Worm (Caenorhabditis elegans) whole organism, L3 larva: Measurements from ENCODE around the gene rnf-121.

ENCODE experiments used
- R02D3.7 ChIP-seq: fragments of 150-350 bp; optimal IDR thresholded peaks from 2 replicates; lab custom pipeline; 2014; ENCODE audit warnings: missing biosample characterization, missing genetic modification characterization
- ZK546.5 ChIP-seq: sonication (generic microtip); optimal IDR thresholded peaks from 2 replicates; lab custom pipeline; 2017; ENCODE audit warnings: missing biosample characterization, missing genetic modification characterization
- aly-2 ChIP-seq: fragments of 150-350 bp; optimal IDR thresholded peaks from 2 replicates; lab custom pipeline; 2014; ENCODE audit warnings: missing biosample characterization, missing genetic modification characterization
- ama-1 ChIP-seq: fragments of 150-350 bp; optimal IDR thresholded peaks from 2 replicates; lab custom pipeline; 2018
- ceh-28 ChIP-seq: fragments of 150-350 bp; optimal IDR thresholded peaks from 2 replicates; lab custom pipeline; 2014; ENCODE audit warnings: missing biosample characterization, missing genetic modification reagents, missing genetic modification characterization
- ceh-82 ChIP-seq: fragments of 150-350 bp; optimal IDR thresholded peaks from 2 replicates; lab custom pipeline; 2014; ENCODE audit warnings: missing biosample characterization, missing genetic modification characterization
- daf-12 ChIP-seq: fragments of 150-350 bp; optimal IDR thresholded peaks from 2 replicates; lab custom pipeline; 2014; ENCODE audit warnings: missing biosample characterization, missing genetic modification reagents, missing genetic modification characterization
- egl-5 ChIP-seq: fragments of 150-350 bp; optimal IDR thresholded peaks from 2 replicates; lab custom pipeline; 2017; ENCODE audit warnings: missing biosample characterization, missing genetic modification reagents, missing genetic modification characterization, inconsistent platforms
- elt-1 ChIP-seq: fragments of 150-350 bp; optimal IDR thresholded peaks from 2 replicates; lab custom pipeline; 2014; ENCODE audit warnings: missing biosample characterization, missing genetic modification characterization
- elt-2 ChIP-seq: sonication (generic microtip); optimal IDR thresholded peaks from 2 replicates; lab custom pipeline; 2016; ENCODE audit warnings: missing genetic modification reagents, mild to moderate bottlenecking, missing genetic modification characterization, missing compliant biosample characterization
- elt-3 ChIP-seq, 3 experiments: fragments of 150-350 bp in 1 of 3; sonication (generic microtip) in 2 of 3; optimal IDR thresholded peaks; 2 replicates in 2 of 3; 4 replicates in 1 of 3; lab custom pipeline; 2014 to 2017; ENCODE audit warnings: missing biosample characterization in 3 of 3, missing genetic modification characterization in 3 of 3
- fkh-10 ChIP-seq: sonication (generic microtip); optimal IDR thresholded peaks from 2 replicates; lab custom pipeline; 2017; ENCODE audit warnings: missing biosample characterization, missing genetic modification reagents, missing genetic modification characterization
- fkh-2 ChIP-seq: fragments of 150-350 bp; optimal IDR thresholded peaks from 2 replicates; lab custom pipeline; 2014; ENCODE audit warnings: missing biosample characterization, missing genetic modification reagents, missing genetic modification characterization
- fos-1 ChIP-seq: fragments of 150-350 bp; optimal IDR thresholded peaks from 2 replicates; lab custom pipeline; 2014; ENCODE audit warnings: missing biosample characterization, missing genetic modification characterization
- hmg-11 ChIP-seq: sonication (generic microtip); optimal IDR thresholded peaks from 2 replicates; lab custom pipeline; 2016; ENCODE audit warnings: missing genetic modification characterization, missing compliant biosample characterization
- jun-1 ChIP-seq: fragments of 150-350 bp; optimal IDR thresholded peaks from 2 replicates; lab custom pipeline; 2014; ENCODE audit warnings: missing biosample characterization, missing genetic modification reagents, missing genetic modification characterization
- lin-15B ChIP-seq: fragments of 150-350 bp; optimal IDR thresholded peaks from 2 replicates; lab custom pipeline; 2014; ENCODE audit warnings: missing biosample characterization, missing genetic modification characterization
- lsy-12 ChIP-seq: sonication (generic microtip); optimal IDR thresholded peaks from 2 replicates; lab custom pipeline; 2016; ENCODE audit warnings: mild to moderate bottlenecking, missing genetic modification characterization, missing compliant biosample characterization
- mdl-1 ChIP-seq: fragments of 150-350 bp; optimal IDR thresholded peaks from 2 replicates; lab custom pipeline; 2014; ENCODE audit warnings: missing biosample characterization, missing genetic modification characterization
- mml-1 ChIP-seq: fragments of 150-350 bp; sonication (generic microtip); optimal IDR thresholded peaks from 3 replicates; lab custom pipeline; 2014; ENCODE audit warnings: missing biosample characterization, missing genetic modification characterization
- nfya-1 ChIP-seq: sonication (generic microtip); optimal IDR thresholded peaks from 2 replicates; lab custom pipeline; 2017; ENCODE audit warnings: missing genetic modification characterization, mild to moderate bottlenecking, missing compliant biosample characterization, antibody characterized with exemption, moderate library complexity; ENCODE audit not compliant: insufficient read depth
- nhr-23 ChIP-seq: fragments of 150-350 bp; optimal IDR thresholded peaks from 2 replicates; lab custom pipeline; 2014; ENCODE audit warnings: missing biosample characterization, missing genetic modification reagents, missing genetic modification characterization
- nhr-237 ChIP-seq: fragments of 150-350 bp; optimal IDR thresholded peaks from 2 replicates; lab custom pipeline; 2014; ENCODE audit warnings: missing biosample characterization, missing genetic modification characterization
- nhr-76 ChIP-seq: fragments of 150-350 bp; sonication (generic microtip); optimal IDR thresholded peaks from 5 replicates; lab custom pipeline; 2014; ENCODE audit warnings: missing biosample characterization, missing genetic modification characterization
- pha-4 ChIP-seq: fragments of 150-350 bp; optimal IDR thresholded peaks from 2 replicates; lab custom pipeline; 2014; ENCODE audit warnings: missing biosample characterization, missing genetic modification reagents, missing genetic modification characterization
- pqm-1 ChIP-seq: fragments of 150-350 bp; optimal IDR thresholded peaks from 2 replicates; lab custom pipeline; 2017; ENCODE audit warnings: missing biosample characterization, missing genetic modification characterization, inconsistent platforms
- skn-1 ChIP-seq: fragments of 150-350 bp; optimal IDR thresholded peaks from 2 replicates; lab custom pipeline; 2014; ENCODE audit warnings: missing biosample characterization, missing genetic modification characterization
- unc-62 ChIP-seq: fragments of 150-350 bp; sonication (generic microtip); optimal IDR thresholded peaks from 4 replicates; lab custom pipeline; 2014; ENCODE audit warnings: missing biosample characterization, missing genetic modification reagents, missing genetic modification characterization
- ztf-11 ChIP-seq: fragments of 150-350 bp; optimal IDR thresholded peaks from 2 replicates; lab custom pipeline; 2014; ENCODE audit warnings: missing biosample characterization, missing genetic modification characterization
- ztf-4 ChIP-seq: fragments of 150-350 bp; optimal IDR thresholded peaks from 2 replicates; lab custom pipeline; 2014; ENCODE audit warnings: missing biosample characterization, missing genetic modification characterization

rnf-121 gene

DNA sequence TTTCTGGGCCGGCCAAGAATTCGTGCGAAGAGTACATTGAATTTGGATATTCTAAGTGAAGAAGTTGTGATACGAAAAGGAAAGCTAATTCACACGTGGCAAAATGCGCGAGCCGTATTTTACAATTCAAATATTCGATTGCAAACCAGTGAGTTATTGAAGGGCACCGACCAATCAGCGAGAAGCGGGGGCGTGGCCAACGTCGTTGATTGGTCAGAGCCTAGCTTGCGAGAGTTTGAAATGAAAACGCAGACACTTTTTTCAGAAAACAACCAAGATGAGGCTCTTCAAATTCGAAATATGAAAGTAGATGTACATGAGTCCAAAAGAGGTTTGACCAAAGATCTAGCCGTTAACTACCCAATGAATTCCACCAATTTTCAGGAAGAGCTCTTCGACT lies 39.9 kb upstream of the rnf-121 start:
- no peak for TF ChIP-seq skn-1 (tag; lab: Kevin White, UChicago)
- TF ChIP-seq nfya-1 = peak; percentile 93
- no peak for TF ChIP-seq ztf-4

DNA sequence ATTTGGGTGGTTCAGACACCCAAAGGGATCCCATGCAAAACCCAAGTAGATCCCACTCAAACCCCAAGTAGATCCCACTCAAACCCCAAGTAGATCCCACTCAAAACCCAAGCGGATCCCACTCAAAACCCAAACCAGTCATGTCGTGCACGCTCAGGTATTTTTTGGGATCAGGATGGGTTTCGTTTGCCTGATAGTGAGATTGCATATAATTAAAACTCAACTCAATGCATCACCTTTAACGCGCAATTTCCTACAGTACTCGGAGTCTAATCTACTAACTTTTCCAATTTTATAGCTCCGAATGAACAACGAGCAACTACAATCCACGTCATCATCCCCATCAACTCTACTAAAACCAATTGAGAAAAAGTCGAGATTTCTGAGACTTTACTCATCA lies 38.4 kb upstream of the rnf-121 start, which contains the start of gene phlp-2:
phlp-2 (plus strand) TSS at position 301 of the 400 bp plus-strand sequence.
- TF ChIP-seq aly-2 (tag; lab: Kevin White, UChicago) = no peak
- no peak for TF ChIP-seq ceh-82
- TF ChIP-seq mdl-1 = no peak
- no peak for TF ChIP-seq ZK546.5 (tag; lab: Kevin White, UChicago)
- no peak for TF ChIP-seq unc-62 (GFP tag; lab: Kevin White, UChicago)
- TF ChIP-seq egl-5 (tag; lab: Kevin White, UChicago) = no peak
- TF ChIP-seq hmg-11 (tag; lab: Kevin White, UChicago) = no peak
- TF ChIP-seq pqm-1 = no peak
- TF ChIP-seq, all 47 proteins: peak for 0

DNA sequence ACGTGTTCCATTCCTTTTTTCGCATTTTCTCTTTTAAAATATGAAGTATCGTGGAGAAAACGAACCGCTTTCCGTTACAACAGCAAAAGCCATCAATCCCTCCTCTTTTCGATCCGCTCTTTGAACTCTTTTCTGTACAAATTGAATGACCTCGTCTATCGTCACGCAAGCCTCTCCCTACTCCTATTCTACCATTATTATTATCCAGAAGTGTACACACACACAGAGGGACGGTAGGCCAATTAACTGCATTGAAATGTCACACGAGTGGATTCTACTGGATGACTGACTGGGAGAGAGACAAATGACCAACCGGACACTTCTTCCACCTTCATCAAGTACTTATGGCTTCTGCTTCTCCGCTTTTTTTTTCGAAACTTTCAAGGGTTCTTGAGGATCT lies 37.5 kb upstream of the rnf-121 start:
- no peak for TF ChIP-seq nhr-76
- TF ChIP-seq ztf-4 = no peak
- TF ChIP-seq daf-12 (tag; lab: Kevin White, UChicago) = no peak
- TF ChIP-seq elt-2 (tag; lab: Kevin White, UChicago) = no peak
- no peak for TF ChIP-seq elt-1 (tag; lab: Kevin White, UChicago)
- no peak for TF ChIP-seq mml-1 (tag; lab: Kevin White, UChicago)
- no peak for TF ChIP-seq lin-15B
- no peak for TF ChIP-seq unc-62 (GFP tag; lab: Kevin White, UChicago)
- no peak for TF ChIP-seq nhr-23 (tag; lab: Kevin White, UChicago)
- TF ChIP-seq fkh-10 = no peak

DNA sequence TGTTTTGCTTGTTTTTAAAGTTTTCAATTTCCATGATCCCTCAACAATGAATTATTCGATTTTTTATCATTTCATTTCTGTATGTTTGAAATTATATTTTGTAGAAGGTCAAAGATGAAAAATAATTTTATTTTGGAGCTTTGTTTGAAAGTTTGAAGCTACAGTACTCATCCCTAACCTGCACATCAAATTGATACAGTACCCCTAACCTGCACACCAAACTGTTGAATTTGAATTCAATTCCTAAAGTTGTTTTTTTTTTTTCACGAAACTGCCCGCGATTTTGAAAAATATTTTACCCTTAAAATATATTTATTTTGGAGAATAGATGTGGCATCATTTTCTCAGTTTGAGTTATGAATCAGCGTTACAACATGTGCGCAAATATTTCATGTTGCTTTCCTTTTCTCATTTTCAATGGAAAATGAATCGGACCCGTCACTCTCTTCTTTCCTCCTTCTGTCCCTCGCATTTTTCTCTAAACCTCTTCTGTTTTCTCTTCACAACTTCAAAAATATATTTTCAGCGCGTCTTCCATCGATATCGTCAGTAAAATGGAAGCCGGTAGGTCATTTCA lies 35.1 kb upstream of the rnf-121 start, which contains the start of gene R74.8:
R74.8 (plus strand) TSS at position 527 of the 577 bp plus-strand sequence.
- TF ChIP-seq fkh-2 (tag; lab: Kevin White, UChicago) = no peak
- TF ChIP-seq nfya-1 = peak; percentile 11
- no peak for TF ChIP-seq nhr-237

DNA sequence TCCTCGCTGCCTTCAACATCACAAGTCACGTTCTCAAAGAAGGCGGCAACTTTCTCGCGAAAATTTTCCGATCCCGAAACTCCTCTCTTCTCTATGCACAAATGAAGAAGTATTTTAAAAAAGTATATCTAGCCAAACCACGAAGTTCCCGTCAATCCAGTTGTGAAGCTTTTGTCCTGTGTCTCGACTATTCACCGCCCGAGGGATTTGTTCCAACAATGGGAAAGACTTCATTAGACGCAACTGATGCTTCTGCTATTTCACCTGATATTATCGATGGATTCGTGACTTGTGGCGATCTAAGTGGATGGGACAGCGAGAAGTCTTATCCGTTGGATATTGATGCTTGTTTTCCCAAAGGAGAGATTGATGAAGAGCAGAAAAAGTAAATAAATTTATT lies 34.2 kb upstream of the rnf-121 start:
- no peak for TF ChIP-seq lsy-12 (tag; lab: Kevin White, UChicago)
- no peak for TF ChIP-seq ceh-82
- no peak for TF ChIP-seq nhr-237
- TF ChIP-seq lin-15B = no peak
- no peak for TF ChIP-seq ama-1
- TF ChIP-seq elt-3 (tag; optimal IDR thresholded peaks at IDR 0.05; lab: Kevin White, UChicago) = no peak
- no peak for TF ChIP-seq fos-1 (tag; lab: Kevin White, UChicago)
- TF ChIP-seq mml-1 (tag; lab: Kevin White, UChicago) = no peak
- no peak for TF ChIP-seq ceh-28
- TF ChIP-seq ztf-4 = no peak
- TF ChIP-seq fkh-10 = no peak
- no peak for TF ChIP-seq skn-1 (tag; lab: Kevin White, UChicago)
- TF ChIP-seq mdl-1 = no peak
- TF ChIP-seq ztf-11 = no peak
- TF ChIP-seq nhr-23 (tag; lab: Kevin White, UChicago) = no peak

DNA sequence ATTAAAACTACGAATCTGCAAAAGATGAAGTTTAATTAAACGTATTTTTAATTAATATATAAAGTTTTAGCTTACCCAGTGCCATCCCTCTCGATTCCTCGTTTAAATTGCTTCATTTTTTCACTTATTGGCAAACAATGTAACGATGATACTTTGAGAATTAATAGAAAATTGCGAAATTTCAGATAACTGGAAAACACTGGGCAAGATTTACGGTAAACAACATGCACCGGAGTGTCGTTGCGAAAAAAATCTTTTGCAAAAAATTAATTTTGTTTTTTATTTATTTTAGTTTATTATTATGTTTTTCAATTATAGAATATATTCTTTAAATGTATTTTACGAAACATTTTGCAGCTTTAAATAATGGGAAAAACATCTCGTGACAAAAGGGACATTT lies 33.3 kb upstream of the rnf-121 start, which contains the start of the genes pelo-1 and R74.7:
pelo-1 (minus strand) TSS at position 151 of the 400 bp plus-strand sequence.
R74.7 (plus strand) TSS at position 358 of the 400 bp plus-strand sequence.
- TF ChIP-seq nfya-1 (peak; percentile 43), pha-4 (tag; lab: Kevin White, UChicago) (peak; percentile 64), lin-15B (peak; percentile 48), pqm-1 (no peak), elt-3 (tag; optimal IDR thresholded peaks at IDR 0.05; lab: Kevin White, UChicago) (no peak), jun-1 (tag; lab: Kevin White, UChicago) (no peak), R02D3.7 (tag; lab: Kevin White, UChicago) (peak; percentile 88), unc-62 (GFP tag; lab: Kevin White, UChicago) (no peak)

DNA sequence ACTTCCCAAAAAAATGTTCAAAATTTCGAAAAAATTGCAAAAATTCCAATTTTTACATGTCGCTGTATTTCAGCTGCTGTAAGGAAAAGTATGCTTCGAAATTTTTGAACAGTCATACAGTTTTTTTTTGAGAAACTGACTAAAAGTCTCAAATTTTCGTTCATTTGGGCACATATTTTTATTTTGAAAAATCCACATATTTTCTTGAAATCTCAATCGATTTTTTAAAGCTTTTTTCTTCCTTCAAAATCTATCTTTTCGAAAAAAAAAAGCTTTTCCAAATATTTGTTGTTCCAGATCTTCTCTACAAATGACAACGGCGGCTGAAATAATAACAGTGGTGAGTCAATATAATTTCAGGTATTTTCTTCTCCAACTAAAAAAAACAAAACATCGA lies 26.2 kb upstream of the rnf-121 start, which contains the start of gene asd-1:
asd-1 (plus strand) TSS at position 298 of the 397 bp plus-strand sequence.
- no peak for TF ChIP-seq egl-5 (tag; lab: Kevin White, UChicago)
